Worm (Caenorhabditis elegans) whole organism, mixed stage, embryonic: ENCODE measurements around the gene R148.7.

ENCODE experiments used
- ces-1 ChIP-seq: fragments of 150-350 bp; optimal IDR thresholded peaks from 2 replicates; lab custom pipeline; 2014; ENCODE audit warnings: missing biosample characterization, missing genetic modification reagents, missing genetic modification characterization
- mab-5 ChIP-seq: fragments of 150-350 bp; optimal IDR thresholded peaks from 2 replicates; lab custom pipeline; 2014; ENCODE audit warnings: missing biosample characterization, missing genetic modification characterization
- nhr-237 ChIP-seq: fragments of 150-350 bp; optimal IDR thresholded peaks from 2 replicates; lab custom pipeline; 2014; ENCODE audit warnings: missing biosample characterization, missing genetic modification characterization

- no peak for TF ChIP-seq mab-5
- TF ChIP-seq ces-1 (GFP tag; lab: Kevin White, UChicago), result no peak
- no peak for TF ChIP-seq nhr-237 (tag; lab: Kevin White, UChicago)
Observed at ce11 chrIII:3190660-3191059, 7.5 kb downstream of the R148.7 start.
